Fruit fly (Drosophila melanogaster) whole organism, embryonic: ENCODE measurements around the gene Iru.

Source experiments
- Adf1 ChIP-seq: fragments of 200-800 bp; sonication (Bioruptor generic); IDR thresholded peaks from 2 replicates; pipeline ENCODE4 v1.3.6; 2022; ENCODE audit warnings: missing biosample characterization, missing genetic modification characterization
- Bgb ChIP-seq: fragments of 200-800 bp; sonication (Bioruptor generic); IDR thresholded peaks from 2 replicates; pipeline ENCODE4 v1.3.6; 2022; ENCODE audit warnings: missing biosample characterization, missing genetic modification characterization; ENCODE audit not compliant: partially characterized antibody
- CG10209 ChIP-seq: fragments of 200-800 bp; sonication (Bioruptor generic); optimal IDR thresholded peaks from 3 replicates; lab custom pipeline; 2017; ENCODE audit warnings: missing biosample characterization, mild to moderate bottlenecking, missing genetic modification characterization, missing genetic modification reagents
- CG10431 ChIP-seq: fragments of 200-800 bp; sonication (Bioruptor generic); optimal IDR thresholded peaks from 3 replicates; lab custom pipeline; 2018; ENCODE audit warnings: missing biosample characterization, mild to moderate bottlenecking, missing genetic modification characterization
- CG10543 ChIP-seq: fragments of 200-800 bp; sonication (Bioruptor generic); optimal IDR thresholded peaks from 3 replicates; lab custom pipeline; 2017; ENCODE audit warnings: missing biosample characterization, mild to moderate bottlenecking, missing genetic modification characterization, moderate library complexity
- CG10654 ChIP-seq: fragments of 200-800 bp; sonication (Bioruptor generic); optimal IDR thresholded peaks from 2 replicates; lab custom pipeline; 2016; ENCODE audit warnings: missing biosample characterization, missing genetic modification characterization
- CG11504 ChIP-seq: fragments of 200-800 bp; sonication (Bioruptor generic); optimal IDR thresholded peaks from 3 replicates; lab custom pipeline; 2019; ENCODE audit warnings: missing biosample characterization, mild to moderate bottlenecking, missing genetic modification characterization, moderate library complexity
- CG12391 ChIP-seq: fragments of 200-800 bp; sonication (Bioruptor generic); optimal IDR thresholded peaks from 3 replicates; lab custom pipeline; 2018; ENCODE audit warnings: missing biosample characterization, mild to moderate bottlenecking, missing genetic modification characterization, moderate library complexity
- CG12744 ChIP-seq: fragments of 200-800 bp; sonication (Bioruptor generic); optimal IDR thresholded peaks from 2 replicates; lab custom pipeline; 2016; ENCODE audit warnings: missing biosample characterization, missing genetic modification characterization
- CG13775 ChIP-seq: fragments of 200-800 bp; sonication (Bioruptor generic); optimal IDR thresholded peaks from 3 replicates; lab custom pipeline; 2017; ENCODE audit warnings: missing biosample characterization, mild to moderate bottlenecking, missing genetic modification characterization
- CG14441 ChIP-seq: fragments of 200-800 bp; sonication (Bioruptor generic); IDR thresholded peaks from 2 replicates; pipeline ENCODE4 v1.3.6; 2022; ENCODE audit warnings: missing biosample characterization, missing genetic modification characterization
- CG17385 ChIP-seq: fragments of 200-800 bp; sonication (Bioruptor generic); optimal IDR thresholded peaks from 3 replicates; lab custom pipeline; 2018; ENCODE audit warnings: missing biosample characterization, mild to moderate bottlenecking, missing genetic modification characterization
- CG2678 ChIP-seq: fragments of 200-800 bp; sonication (Bioruptor generic); optimal IDR thresholded peaks from 3 replicates; lab custom pipeline; 2019; ENCODE audit warnings: missing biosample characterization, mild to moderate bottlenecking, missing genetic modification characterization, moderate library complexity
- CG30403 ChIP-seq: fragments of 200-800 bp; sonication (Bioruptor generic); optimal IDR thresholded peaks from 3 replicates; lab custom pipeline; 2016; ENCODE audit warnings: missing biosample characterization, missing genetic modification characterization
- CG33557 ChIP-seq: fragments of 200-800 bp; sonication (Bioruptor generic); optimal IDR thresholded peaks from 2 replicates; lab custom pipeline; 2019; ENCODE audit warnings: missing biosample characterization, mild to moderate bottlenecking, missing genetic modification characterization, moderate library complexity
- CG4424 ChIP-seq: fragments of 200-800 bp; sonication (Bioruptor generic); optimal IDR thresholded peaks from 3 replicates; lab custom pipeline; 2016; ENCODE audit warnings: missing biosample characterization, missing genetic modification characterization
- CG4617 ChIP-seq: fragments of 200-800 bp; sonication (Bioruptor generic); optimal IDR thresholded peaks from 3 replicates; lab custom pipeline; 2016; ENCODE audit warnings: missing biosample characterization, missing genetic modification characterization, borderline replicate concordance
- CG4854 ChIP-seq: fragments of 200-800 bp; sonication (Bioruptor generic); optimal IDR thresholded peaks from 2 replicates; lab custom pipeline; 2016; ENCODE audit warnings: missing biosample characterization, missing genetic modification characterization, inconsistent platforms
- CG5953 ChIP-seq: fragments of 200-800 bp; sonication (Bioruptor generic); IDR thresholded peaks from 2 replicates; pipeline ENCODE4 v1.3.6; 2022; ENCODE audit warnings: missing biosample characterization, missing genetic modification characterization
- CG6254 ChIP-seq: fragments of 200-800 bp; sonication (Bioruptor generic); optimal IDR thresholded peaks from 3 replicates; lab custom pipeline; 2017; ENCODE audit warnings: mild to moderate bottlenecking, missing biosample characterization, missing genetic modification reagents, missing genetic modification characterization
- CG6272 ChIP-seq: fragments of 200-800 bp; sonication (Bioruptor generic); IDR thresholded peaks from 2 replicates; pipeline ENCODE4 v1.3.6; 2022; ENCODE audit warnings: missing biosample characterization, missing genetic modification characterization
- CG6683 ChIP-seq: fragments of 200-800 bp; sonication (Bioruptor generic); optimal IDR thresholded peaks from 2 replicates; lab custom pipeline; 2017; ENCODE audit warnings: missing biosample characterization, mild to moderate bottlenecking, missing genetic modification characterization, missing genetic modification reagents
- CG7556 ChIP-seq: fragments of 200-800 bp; sonication (Bioruptor generic); optimal IDR thresholded peaks from 2 replicates; lab custom pipeline; 2017; ENCODE audit warnings: missing biosample characterization, mild to moderate bottlenecking, missing genetic modification characterization
- CG7786 ChIP-seq: fragments of 200-800 bp; sonication (Bioruptor generic); optimal IDR thresholded peaks from 2 replicates; lab custom pipeline; 2016; ENCODE audit warnings: missing biosample characterization, missing genetic modification characterization
- CG8290 ChIP-seq, 3 experiments: fragments of 200-800 bp; sonication (Bioruptor generic); optimal IDR thresholded peaks; 2 replicates each; lab custom pipeline; 2016 to 2019; ENCODE audit warnings: missing biosample characterization in 3 of 3, missing genetic modification characterization in 3 of 3, mild to moderate bottlenecking in 2 of 3, moderate library complexity in 1 of 3
- CG8944 ChIP-seq: fragments of 200-800 bp; sonication (Bioruptor generic); optimal IDR thresholded peaks from 3 replicates; lab custom pipeline; 2016; ENCODE audit warnings: missing biosample characterization, missing genetic modification characterization
- CG9876 ChIP-seq: fragments of 200-800 bp; sonication (Bioruptor generic); optimal IDR thresholded peaks from 2 replicates; lab custom pipeline; 2016; ENCODE audit warnings: missing biosample characterization, missing genetic modification characterization
- Camta ChIP-seq: fragments of 200-800 bp; sonication (Bioruptor generic); optimal IDR thresholded peaks from 2 replicates; lab custom pipeline; 2016; ENCODE audit warnings: missing biosample characterization, missing genetic modification characterization
- Dad ChIP-seq: fragments of 200-800 bp; sonication (Bioruptor generic); optimal IDR thresholded peaks from 3 replicates; lab custom pipeline; 2016; ENCODE audit warnings: missing biosample characterization, missing genetic modification characterization
- Gug ChIP-seq: fragments of 200-800 bp; sonication (Bioruptor generic); IDR thresholded peaks from 4 replicates; pipeline ENCODE4 v1.3.6; 2022; ENCODE audit warnings: missing biosample characterization, missing genetic modification characterization
- HHEX ChIP-seq: fragments of 200-800 bp; sonication (Bioruptor generic); optimal IDR thresholded peaks from 3 replicates; lab custom pipeline; 2017; ENCODE audit warnings: missing biosample characterization, mild to moderate bottlenecking, missing genetic modification characterization, missing genetic modification reagents
- HLH54F ChIP-seq: fragments of 200-800 bp; sonication (Bioruptor generic); optimal IDR thresholded peaks from 3 replicates; lab custom pipeline; 2016; ENCODE audit warnings: missing biosample characterization, missing genetic modification characterization
- Hmr ChIP-seq: fragments of 200-800 bp; sonication (Bioruptor generic); optimal IDR thresholded peaks from 3 replicates; lab custom pipeline; 2017; ENCODE audit warnings: mild to moderate bottlenecking, missing biosample characterization, missing genetic modification reagents, missing genetic modification characterization
- Med ChIP-seq: fragments of 200-800 bp; sonication (Bioruptor generic); peaks from one replicate; lab custom pipeline; 2016; ENCODE audit warnings: missing biosample characterization, missing genetic modification characterization, mild to moderate bottlenecking, inconsistent platforms, moderate library complexity
- NC2α ChIP-seq: fragments of 200-800 bp; sonication (Bioruptor generic); optimal IDR thresholded peaks from 2 replicates; lab custom pipeline; 2016; ENCODE audit warnings: missing biosample characterization, missing genetic modification characterization
- Neu2 ChIP-seq: fragments of 200-800 bp; sonication (Bioruptor generic); optimal IDR thresholded peaks from 3 replicates; lab custom pipeline; 2016; ENCODE audit warnings: missing biosample characterization, missing genetic modification characterization, borderline replicate concordance
- Six4 ChIP-seq: fragments of 200-800 bp; sonication (Bioruptor generic); optimal IDR thresholded peaks from 2 replicates; lab custom pipeline; 2016; ENCODE audit warnings: missing biosample characterization, missing genetic modification characterization
- Sry-δ ChIP-seq: fragments of 200-800 bp; sonication (Bioruptor generic); optimal IDR thresholded peaks from 2 replicates; lab custom pipeline; 2016; ENCODE audit warnings: missing biosample characterization, missing genetic modification characterization
- ash1 ChIP-seq: fragments of 200-800 bp; sonication (Bioruptor generic); optimal IDR thresholded peaks from 2 replicates; lab custom pipeline; 2018; ENCODE audit warnings: missing biosample characterization, mild to moderate bottlenecking, missing genetic modification characterization
- dan ChIP-seq: fragments of 200-800 bp; sonication (Bioruptor generic); IDR thresholded peaks from 2 replicates; pipeline ENCODE4 v1.3.6; 2022; ENCODE audit warnings: missing biosample characterization, missing genetic modification characterization
- dm ChIP-seq: fragments of 200-800 bp; sonication (Bioruptor generic); optimal IDR thresholded peaks from 3 replicates; lab custom pipeline; 2016; ENCODE audit warnings: missing biosample characterization, missing genetic modification characterization
- dmrt11E ChIP-seq: fragments of 200-800 bp; sonication (Bioruptor generic); optimal IDR thresholded peaks from 3 replicates; lab custom pipeline; 2018; ENCODE audit warnings: missing biosample characterization, mild to moderate bottlenecking, missing genetic modification characterization, moderate library complexity
- gcm2 ChIP-seq: fragments of 200-800 bp; sonication (Bioruptor generic); optimal IDR thresholded peaks from 2 replicates; lab custom pipeline; 2016; ENCODE audit warnings: missing biosample characterization, missing genetic modification characterization
- gem ChIP-seq: fragments of 200-800 bp; sonication (Bioruptor generic); optimal IDR thresholded peaks from 2 replicates; lab custom pipeline; 2019; ENCODE audit warnings: missing biosample characterization, mild to moderate bottlenecking, missing genetic modification characterization, moderate library complexity
- kay ChIP-seq: fragments of 200-800 bp; sonication (Bioruptor generic); optimal IDR thresholded peaks from 2 replicates; lab custom pipeline; 2016; ENCODE audit warnings: missing biosample characterization, missing genetic modification characterization
- lab ChIP-seq: fragments of 200-800 bp; sonication (Bioruptor generic); optimal IDR thresholded peaks from 3 replicates; lab custom pipeline; 2017; ENCODE audit warnings: missing biosample characterization, missing genetic modification characterization, mild to moderate bottlenecking, moderate library complexity, missing genetic modification reagents
- nau ChIP-seq: fragments of 200-800 bp; sonication (Bioruptor generic); optimal IDR thresholded peaks from 3 replicates; lab custom pipeline; 2017; ENCODE audit warnings: missing biosample characterization, mild to moderate bottlenecking, missing genetic modification characterization, missing genetic modification reagents
- nom ChIP-seq: fragments of 200-800 bp; sonication (Bioruptor generic); optimal IDR thresholded peaks from 2 replicates; lab custom pipeline; 2017; ENCODE audit warnings: missing biosample characterization, missing genetic modification characterization, mild to moderate bottlenecking, moderate library complexity, missing genetic modification reagents
- odd ChIP-seq: fragments of 200-800 bp; sonication (Bioruptor generic); optimal IDR thresholded peaks from 2 replicates; lab custom pipeline; 2017; ENCODE audit warnings: missing biosample characterization, mild to moderate bottlenecking, missing genetic modification characterization
- unc-4 ChIP-seq: fragments of 200-800 bp; sonication (Bioruptor generic); IDR thresholded peaks from 2 replicates; pipeline ENCODE4 v1.3.6; 2022; ENCODE audit warnings: missing biosample characterization, missing genetic modification characterization; ENCODE audit not compliant: partially characterized antibody

Iru gene

DNA sequence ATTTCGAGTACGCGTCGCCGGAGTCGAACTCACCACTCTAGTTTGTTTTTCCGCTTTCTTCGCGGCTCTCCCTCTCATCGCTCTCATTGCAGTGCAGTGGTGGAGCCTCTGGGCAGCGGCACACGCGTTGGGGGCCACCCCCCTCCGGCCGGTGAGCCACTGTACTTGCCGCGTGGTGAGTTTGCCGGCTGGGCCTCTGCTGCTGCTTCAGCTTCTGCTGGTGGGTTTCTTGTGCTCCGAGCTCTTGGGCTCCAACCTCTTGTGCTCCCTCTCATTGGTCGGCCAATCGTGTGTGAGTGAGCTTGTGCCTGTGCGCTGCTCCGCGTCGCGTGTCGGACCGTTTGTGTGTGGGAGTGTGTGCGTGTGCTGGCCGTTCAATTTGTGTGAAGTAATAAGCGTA, 46.8 kb downstream of the Iru start (continued):
- TF ChIP-seq CG4854 (peak; percentile 6), CG30403 (GFP tag; lab: Kevin White, UChicago) (peak; percentile 43), CG4424 (peak; percentile 23), dan (GFP tag; lab: Robert Waterston, UW) (no peak), CG6683 (GFP tag; lab: Kevin White, UChicago) (peak; percentile 35), Gug (GFP tag; lab: Robert Waterston, UW) (peak; percentile 89), CG7556 (GFP tag; lab: Kevin White, UChicago) (peak; percentile 28), CG33557 (GFP tag; lab: Kevin White, UChicago) (peak; percentile 27), CG10543 (GFP tag; lab: Kevin White, UChicago) (peak; percentile 91), lab (GFP tag; lab: Kevin White, UChicago) (peak; percentile 89), Hmr (peak; percentile 75), CG12744 (peak; percentile 29), CG10209 (GFP tag; lab: Kevin White, UChicago) (peak; percentile 15), Six4 (GFP tag; lab: Kevin White, UChicago) (peak; percentile 7), Adf1 (GFP tag; lab: Robert Waterston, UW) (no peak), dmrt11E (tag; lab: Kevin White, UChicago) (no peak), CG4617 (GFP tag; lab: Kevin White, UChicago) (no peak), Med (peak; percentile 97), nau (peak; percentile 62), CG14441 (GFP tag; lab: Robert Waterston, UW) (no peak), CG6272 (GFP tag; lab: Robert Waterston, UW) (peak; percentile 58; the same call in 1 of the 2 replicates), CG17385 (GFP tag; lab: Kevin White, UChicago) (peak; percentile 49), CG13775 (GFP tag; lab: Kevin White, UChicago) (no peak), odd (no peak), gem (tag; lab: Kevin White, UChicago) (no peak), Dad (GFP tag; lab: Kevin White, UChicago) (peak; percentile 28), Bgb (GFP tag; lab: Robert Waterston, UW) (no peak), ash1 (GFP tag; lab: Kevin White, UChicago) (peak; percentile 71), nom (GFP tag; lab: Kevin White, UChicago) (peak; percentile 94), Sry-δ (peak; percentile 44), CG5953 (GFP tag; lab: Robert Waterston, UW) (no peak), CG11504 (tag; lab: Kevin White, UChicago) (peak; percentile 8), CG6254 (GFP tag; lab: Kevin White, UChicago) (peak; percentile 17), CG9876 (no peak), HHEX (GFP tag; lab: Kevin White, UChicago) (peak; percentile 51), CG2678 (peak; percentile 46), CG8290 (GFP tag; optimal IDR thresholded peaks at IDR 0.05; lab: Kevin White, UChicago) (no peak), CG8290 (tag; optimal IDR thresholded peaks at IDR 0.05; lab: Kevin White, UChicago) (peak in 1 of 2 experiments; percentile 93), Camta (GFP tag; lab: Kevin White, UChicago) (peak; percentile 56), Neu2 (GFP tag; lab: Kevin White, UChicago) (no peak), CG7786 (GFP tag; lab: Kevin White, UChicago) (peak; percentile 62), dm (GFP tag; lab: Kevin White, UChicago) (peak; percentile 64), HLH54F (peak; percentile 51), CG12391 (tag; lab: Kevin White, UChicago) (peak; percentile 50), CG10431 (GFP tag; lab: Kevin White, UChicago) (no peak), CG10654 (GFP tag; lab: Kevin White, UChicago) (no peak), CG8944 (peak; percentile 10), NC2α (GFP tag; lab: Kevin White, UChicago) (peak; percentile 33), gcm2 (peak; percentile 70), unc-4 (no peak), kay (GFP tag; lab: Kevin White, UChicago) (peak; percentile 82)
